Worm (Caenorhabditis elegans) whole organism, L3 larva: Measurements from ENCODE around the gene flp-27.
A peak's percentile ranks its signal among the peaks of the same experiment; 100 is the strongest.

ENCODE experiments used
- R02D3.7 ChIP-seq: fragments of 150-350 bp; optimal IDR thresholded peaks from 2 replicates; lab custom pipeline; 2014; ENCODE audit warnings: missing biosample characterization, missing genetic modification characterization
- ZK546.5 ChIP-seq: sonication (generic microtip); optimal IDR thresholded peaks from 2 replicates; lab custom pipeline; 2017; ENCODE audit warnings: missing biosample characterization, missing genetic modification characterization
- ceh-16 ChIP-seq: sonication (generic microtip); optimal IDR thresholded peaks from 2 replicates; lab custom pipeline; 2017; ENCODE audit warnings: missing biosample characterization, missing genetic modification characterization
- ceh-82 ChIP-seq: fragments of 150-350 bp; optimal IDR thresholded peaks from 2 replicates; lab custom pipeline; 2014; ENCODE audit warnings: missing biosample characterization, missing genetic modification characterization
- daf-12 ChIP-seq: fragments of 150-350 bp; optimal IDR thresholded peaks from 2 replicates; lab custom pipeline; 2014; ENCODE audit warnings: missing biosample characterization, missing genetic modification reagents, missing genetic modification characterization
- egl-5 ChIP-seq: fragments of 150-350 bp; optimal IDR thresholded peaks from 2 replicates; lab custom pipeline; 2017; ENCODE audit warnings: missing biosample characterization, missing genetic modification reagents, missing genetic modification characterization, inconsistent platforms
- elt-2 ChIP-seq: sonication (generic microtip); optimal IDR thresholded peaks from 2 replicates; lab custom pipeline; 2016; ENCODE audit warnings: missing genetic modification reagents, mild to moderate bottlenecking, missing genetic modification characterization, missing compliant biosample characterization
- elt-3 ChIP-seq, 3 experiments: fragments of 150-350 bp in 1 of 3; sonication (generic microtip) in 2 of 3; optimal IDR thresholded peaks; 2 replicates in 2 of 3; 4 replicates in 1 of 3; lab custom pipeline; 2014 to 2017; ENCODE audit warnings: missing biosample characterization in 3 of 3, missing genetic modification characterization in 3 of 3
- eor-1 ChIP-seq, 2 experiments: fragments of 150-350 bp; optimal IDR thresholded peaks; 2 replicates each; lab custom pipeline; 2014 to 2018; ENCODE audit warnings: missing biosample characterization in 2 of 2, missing genetic modification characterization in 2 of 2
- fkh-2 ChIP-seq: fragments of 150-350 bp; optimal IDR thresholded peaks from 2 replicates; lab custom pipeline; 2014; ENCODE audit warnings: missing biosample characterization, missing genetic modification reagents, missing genetic modification characterization
- fos-1 ChIP-seq: fragments of 150-350 bp; optimal IDR thresholded peaks from 2 replicates; lab custom pipeline; 2014; ENCODE audit warnings: missing biosample characterization, missing genetic modification characterization
- lin-15B ChIP-seq: fragments of 150-350 bp; optimal IDR thresholded peaks from 2 replicates; lab custom pipeline; 2014; ENCODE audit warnings: missing biosample characterization, missing genetic modification characterization
- lin-39 ChIP-seq: fragments of 150-350 bp; optimal IDR thresholded peaks from 2 replicates; lab custom pipeline; 2018; ENCODE audit warnings: missing biosample characterization, missing genetic modification reagents, missing genetic modification characterization
- lsy-12 ChIP-seq: sonication (generic microtip); optimal IDR thresholded peaks from 2 replicates; lab custom pipeline; 2016; ENCODE audit warnings: mild to moderate bottlenecking, missing genetic modification characterization, missing compliant biosample characterization
- mdl-1 ChIP-seq: fragments of 150-350 bp; optimal IDR thresholded peaks from 2 replicates; lab custom pipeline; 2014; ENCODE audit warnings: missing biosample characterization, missing genetic modification characterization
- nfya-1 ChIP-seq: sonication (generic microtip); optimal IDR thresholded peaks from 2 replicates; lab custom pipeline; 2017; ENCODE audit warnings: missing genetic modification characterization, mild to moderate bottlenecking, missing compliant biosample characterization, antibody characterized with exemption, moderate library complexity; ENCODE audit not compliant: insufficient read depth
- nhr-11 ChIP-seq: fragments of 150-350 bp; optimal IDR thresholded peaks from 2 replicates; lab custom pipeline; 2014; ENCODE audit warnings: missing biosample characterization, missing genetic modification characterization
- nhr-12 ChIP-seq: fragments of 150-350 bp; optimal IDR thresholded peaks from 2 replicates; lab custom pipeline; 2014; ENCODE audit warnings: missing biosample characterization, missing genetic modification characterization
- nhr-28 ChIP-seq: fragments of 150-350 bp; optimal IDR thresholded peaks from 2 replicates; lab custom pipeline; 2014; ENCODE audit warnings: missing biosample characterization, missing genetic modification characterization
- nhr-43 ChIP-seq: sonication (generic microtip); optimal IDR thresholded peaks from 2 replicates; lab custom pipeline; 2016; ENCODE audit warnings: mild to moderate bottlenecking, missing genetic modification characterization, missing compliant biosample characterization; ENCODE audit not compliant: poor library complexity, severe bottlenecking
- nhr-67 ChIP-seq: fragments of 150-350 bp; optimal IDR thresholded peaks from 2 replicates; lab custom pipeline; 2014; ENCODE audit warnings: missing biosample characterization, missing genetic modification characterization
- nhr-77 ChIP-seq: fragments of 150-350 bp; optimal IDR thresholded peaks from 2 replicates; lab custom pipeline; 2014; ENCODE audit warnings: missing biosample characterization, missing genetic modification characterization
- pha-4 ChIP-seq: fragments of 150-350 bp; optimal IDR thresholded peaks from 2 replicates; lab custom pipeline; 2014; ENCODE audit warnings: missing biosample characterization, missing genetic modification reagents, missing genetic modification characterization
- pqm-1 ChIP-seq: fragments of 150-350 bp; optimal IDR thresholded peaks from 2 replicates; lab custom pipeline; 2017; ENCODE audit warnings: missing biosample characterization, missing genetic modification characterization, inconsistent platforms
- sea-2 ChIP-seq: fragments of 150-350 bp; sonication (generic microtip); optimal IDR thresholded peaks from 4 replicates; lab custom pipeline; 2014; ENCODE audit warnings: missing biosample characterization, missing genetic modification reagents, missing genetic modification characterization
- skn-1 ChIP-seq: fragments of 150-350 bp; optimal IDR thresholded peaks from 2 replicates; lab custom pipeline; 2014; ENCODE audit warnings: missing biosample characterization, missing genetic modification characterization
- snpc-4 ChIP-seq: fragments of 150-350 bp; optimal IDR thresholded peaks from 2 replicates; lab custom pipeline; 2014; ENCODE audit warnings: missing biosample characterization, missing genetic modification characterization
- tbx-2 ChIP-seq: sonication (generic microtip); optimal IDR thresholded peaks from 2 replicates; lab custom pipeline; 2016; ENCODE audit warnings: mild to moderate bottlenecking, missing genetic modification characterization, missing compliant biosample characterization
- unc-62 ChIP-seq: fragments of 150-350 bp; sonication (generic microtip); optimal IDR thresholded peaks from 4 replicates; lab custom pipeline; 2014; ENCODE audit warnings: missing biosample characterization, missing genetic modification reagents, missing genetic modification characterization
- zag-1 ChIP-seq: fragments of 150-350 bp; optimal IDR thresholded peaks from 2 replicates; lab custom pipeline; 2014; ENCODE audit warnings: missing biosample characterization, missing genetic modification characterization
- ztf-11 ChIP-seq: fragments of 150-350 bp; optimal IDR thresholded peaks from 2 replicates; lab custom pipeline; 2014; ENCODE audit warnings: missing biosample characterization, missing genetic modification characterization
- ztf-4 ChIP-seq: fragments of 150-350 bp; optimal IDR thresholded peaks from 2 replicates; lab custom pipeline; 2014; ENCODE audit warnings: missing biosample characterization, missing genetic modification characterization

Gene flp-27

DNA sequence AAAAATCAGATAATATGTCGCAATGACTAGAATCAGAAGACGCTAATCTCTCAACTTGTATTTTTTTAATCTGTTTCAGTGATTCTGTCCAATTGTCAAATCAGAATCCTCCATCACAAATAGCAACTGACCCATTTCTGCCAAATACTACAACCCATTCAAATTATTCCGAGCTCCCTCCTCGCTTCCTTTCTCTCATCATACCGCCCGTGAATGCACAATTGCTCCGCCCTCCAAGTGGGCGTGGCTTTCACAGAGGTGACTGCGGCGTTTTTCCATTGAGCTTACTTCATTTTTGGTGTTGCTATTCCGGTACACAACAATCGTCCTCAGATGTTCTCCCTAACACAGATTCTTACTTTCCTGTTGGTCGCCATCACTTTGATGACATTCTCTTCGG is at the start of gene flp-27:
Gene flp-27, plus strand, starts transcription at position 301 of the 400 bp plus-strand sequence.
- TF ChIP-seq snpc-4 (no peak), elt-2 (tag; lab: Kevin White, UChicago) (no peak)

DNA sequence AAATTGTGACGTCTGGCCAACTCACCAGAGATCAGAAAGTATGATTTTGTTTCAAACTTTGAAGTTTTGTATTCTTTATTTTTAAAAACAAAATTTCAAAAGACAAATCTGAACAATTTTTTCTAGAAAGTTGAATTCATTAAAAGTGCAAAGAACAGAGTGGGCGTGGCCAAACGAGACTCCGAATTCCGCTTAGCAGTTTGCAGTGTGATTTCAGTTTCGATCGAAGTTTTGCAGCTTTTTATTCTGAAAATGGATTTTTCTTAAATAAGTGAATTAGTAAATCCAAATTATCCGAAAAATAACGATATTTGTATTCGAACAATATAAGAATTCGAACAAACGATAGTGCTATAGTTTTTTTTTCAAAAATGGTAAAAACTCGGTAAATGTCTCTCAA is 47.4 kb upstream of the flp-27 start:
- TF ChIP-seq tbx-2 (tag; lab: Kevin White, UChicago) (no peak), pha-4 (tag; lab: Kevin White, UChicago) (no peak), nfya-1 (peak; percentile 25), nhr-11 (no peak), unc-62 (GFP tag; lab: Kevin White, UChicago) (no peak), elt-3 (tag; optimal IDR thresholded peaks at IDR 0.05; lab: Kevin White, UChicago) (no peak)

DNA sequence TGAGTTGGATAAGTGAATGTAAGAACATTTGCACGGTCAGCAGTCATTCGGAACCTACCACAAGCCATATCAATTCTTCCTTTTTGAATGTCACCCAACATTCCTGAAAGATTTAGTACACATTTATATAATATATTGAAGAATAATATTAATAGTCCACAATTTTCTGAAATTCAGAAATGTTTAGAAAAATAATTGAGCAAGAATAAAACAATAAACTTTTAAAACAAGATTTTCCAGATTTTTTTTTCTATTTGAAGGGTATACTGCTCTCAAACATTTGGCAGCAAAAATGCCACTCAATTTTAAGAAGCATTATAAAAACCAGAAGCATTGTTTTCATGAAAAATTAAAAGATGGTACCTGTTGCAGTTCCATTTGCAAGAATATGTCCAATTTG is 44.0 kb upstream of the flp-27 start, which contains the start of gene F59E12.8:
Gene F59E12.8, minus strand, starts transcription at position 101 of the 400 bp plus-strand sequence.
- TF ChIP-seq ceh-16 (tag; lab: Kevin White, UChicago) = no peak
- TF ChIP-seq zag-1 (tag; lab: Kevin White, UChicago) = no peak
- TF ChIP-seq tbx-2 (tag; lab: Kevin White, UChicago) = no peak
- TF ChIP-seq eor-1 (tag; optimal IDR thresholded peaks at IDR 0.05; lab: Kevin White, UChicago) = no peak
- no peak for TF ChIP-seq nhr-11
- TF ChIP-seq, all 47 proteins: peak for 0

DNA sequence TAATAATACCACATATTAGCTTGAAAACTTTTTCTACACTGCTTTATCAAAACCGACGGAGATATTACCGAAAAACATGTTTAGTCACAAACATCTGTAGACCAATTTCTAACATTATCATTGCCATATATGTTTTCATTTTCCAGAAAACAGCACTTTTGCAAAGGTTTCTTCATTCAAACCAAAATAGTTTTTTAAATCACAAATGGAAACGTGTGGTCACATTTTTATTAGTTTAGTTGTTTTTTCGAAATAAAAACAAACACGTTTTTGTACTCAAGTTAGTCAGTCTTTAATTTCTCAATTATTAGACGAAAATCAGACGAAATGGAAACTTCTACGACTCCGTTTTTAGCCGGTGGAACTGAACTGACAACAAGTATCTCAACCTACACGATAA is 42.7 kb upstream of the flp-27 start, which contains the start of gene F59E12.3:
Gene F59E12.3, plus strand, starts transcription at position 301 of the 400 bp plus-strand sequence.
- TF ChIP-seq nfya-1 = no peak
- no peak for TF ChIP-seq unc-62 (GFP tag; lab: Kevin White, UChicago)
- no peak for TF ChIP-seq nhr-43 (tag; lab: Kevin White, UChicago)
- TF ChIP-seq R02D3.7 (tag; lab: Kevin White, UChicago) = no peak
- TF ChIP-seq lsy-12 (tag; lab: Kevin White, UChicago) = no peak
- TF ChIP-seq nhr-67 (tag; lab: Kevin White, UChicago) = no peak
- TF ChIP-seq mdl-1 (tag; lab: Kevin White, UChicago) = no peak
- no peak for TF ChIP-seq ZK546.5 (tag; lab: Kevin White, UChicago)

DNA sequence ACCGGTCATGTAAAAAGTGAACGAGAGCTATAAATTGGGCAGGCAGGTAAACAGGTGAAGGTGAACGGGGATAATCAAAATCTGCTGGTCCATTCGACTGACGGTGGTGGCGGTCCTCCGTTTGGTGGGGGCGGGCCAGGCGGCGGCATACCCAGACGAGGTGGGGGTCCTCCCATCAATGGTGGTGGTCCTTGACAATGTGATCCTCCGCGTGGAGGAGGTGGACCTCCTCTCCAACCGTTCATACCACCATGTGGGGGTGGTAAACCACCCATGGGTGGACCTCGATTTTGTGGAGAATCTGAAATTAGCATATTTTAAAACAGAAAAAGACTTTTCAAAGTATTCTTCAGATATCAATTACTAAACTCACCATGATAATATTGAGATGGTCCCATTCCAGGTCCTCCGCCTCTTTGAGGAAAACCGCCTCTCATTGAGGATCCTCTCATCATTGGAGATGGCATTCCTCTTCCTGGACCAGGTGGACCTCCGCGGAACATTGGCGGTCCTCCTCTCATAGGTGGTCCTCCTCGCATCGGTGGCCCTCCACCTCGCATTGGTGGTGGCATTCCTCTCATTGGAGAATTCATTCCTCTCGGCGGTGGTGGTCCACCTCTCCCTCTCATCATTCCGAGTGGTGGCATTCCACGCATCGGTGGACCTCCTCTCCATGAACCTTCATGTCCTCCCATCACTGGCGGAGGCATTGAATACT is 40.3 kb upstream of the flp-27 start:
- TF ChIP-seq nfya-1 = no peak
- TF ChIP-seq lin-39 (tag; lab: Kevin White, UChicago) = no peak
- no peak for TF ChIP-seq tbx-2 (tag; lab: Kevin White, UChicago)
- TF ChIP-seq lin-15B = no peak
- no peak for TF ChIP-seq ceh-16 (tag; lab: Kevin White, UChicago)
- no peak for TF ChIP-seq fkh-2 (tag; lab: Kevin White, UChicago)
- TF ChIP-seq sea-2 (GFP tag; lab: Kevin White, UChicago) = no peak
- no peak for TF ChIP-seq fos-1 (tag; lab: Kevin White, UChicago)
- no peak for TF ChIP-seq elt-3 (tag; optimal IDR thresholded peaks at IDR 0.05; lab: Kevin White, UChicago)
- no peak for TF ChIP-seq nhr-43 (tag; lab: Kevin White, UChicago)
- no peak for TF ChIP-seq ztf-4 (tag; lab: Kevin White, UChicago)
- no peak for TF ChIP-seq zag-1 (tag; lab: Kevin White, UChicago)
- no peak for TF ChIP-seq pha-4 (tag; lab: Kevin White, UChicago)
- no peak for TF ChIP-seq ceh-82 (tag; lab: Kevin White, UChicago)
- no peak for TF ChIP-seq daf-12
- TF ChIP-seq nhr-77 (tag; lab: Kevin White, UChicago) = no peak
- no peak for TF ChIP-seq nhr-12 (tag; lab: Kevin White, UChicago)
- no peak for TF ChIP-seq pqm-1
- TF ChIP-seq, all 47 proteins: peak for 0

DNA sequence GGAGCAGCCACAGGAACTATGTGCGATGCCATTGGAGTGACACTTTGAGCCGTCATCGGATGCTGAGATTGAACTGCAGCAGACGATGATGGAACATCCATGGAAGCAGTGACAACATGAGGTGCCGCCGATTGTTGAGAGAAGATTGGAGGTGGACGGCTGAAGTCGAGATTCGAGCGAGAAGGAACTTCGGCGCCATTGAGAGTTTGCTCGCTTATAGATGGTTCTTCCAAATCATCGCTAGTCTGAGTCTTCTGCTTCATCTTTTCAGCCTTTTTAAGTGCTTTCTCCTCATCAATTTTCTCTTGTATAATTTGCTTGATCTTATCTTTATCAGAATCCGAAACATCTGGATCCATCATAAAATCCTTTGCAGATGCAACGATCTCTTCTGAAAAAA is 38.7 kb upstream of the flp-27 start:
- TF ChIP-seq daf-12 (no peak), pha-4 (tag; lab: Kevin White, UChicago) (no peak), skn-1 (tag; lab: Kevin White, UChicago) (no peak), nhr-67 (tag; lab: Kevin White, UChicago) (no peak), nhr-28 (no peak), eor-1 (tag; optimal IDR thresholded peaks at IDR 0.05; lab: Kevin White, UChicago) (no peak), ztf-11 (tag; lab: Kevin White, UChicago) (no peak), egl-5 (tag; lab: Kevin White, UChicago) (no peak), ceh-16 (tag; lab: Kevin White, UChicago) (no peak), nhr-43 (tag; lab: Kevin White, UChicago) (no peak), pqm-1 (no peak)
- TF ChIP-seq, all 47 proteins: peak for 0
